Fruit fly (Drosophila melanogaster): ENCODE data around the gene ase.
A peak's percentile ranks its signal among the peaks of the same experiment; 100 is the strongest.

ase gene

dm6 chrX:493445-494190 lies 33.1 kb downstream of the ase start, which contains the start of gene CG17896 (continued):
- TF ChIP-seq tin (GFP tag; optimal IDR thresholded peaks at IDR 0.05) (peak; percentile 96), fu2 (GFP tag; optimal IDR thresholded peaks at IDR 0.05) (peak; percentile 99), pzg (GFP tag; optimal IDR thresholded peaks at IDR 0.05) (peak; percentile 43), Dek (tag; optimal IDR thresholded peaks at IDR 0.05) (peak; percentile 99), mld (GFP tag; IDR thresholded peaks at IDR 0.05; ENCODE audit: partially characterized antibody) (no peak), CG11247 (GFP tag; IDR thresholded peaks at IDR 0.05) (peak; percentile 98), Gug (GFP tag; IDR thresholded peaks at IDR 0.05) (peak; percentile 99), ash1 (GFP tag; optimal IDR thresholded peaks at IDR 0.05) (peak; percentile 93), tx (GFP tag; optimal IDR thresholded peaks at IDR 0.05) (peak; percentile 98), B-H2 (GFP tag; optimal IDR thresholded peaks at IDR 0.05) (peak; percentile 84), CG16779 (GFP tag; IDR thresholded peaks at IDR 0.05) (peak; percentile 99), CoRest (tag; optimal IDR thresholded peaks at IDR 0.05) (peak; percentile 98), Lhr (GFP tag; optimal IDR thresholded peaks at IDR 0.05) (peak; percentile 80), CG34224 (GFP tag; IDR thresholded peaks at IDR 0.05; ENCODE audit: partially characterized antibody) (no peak), Nf-YA (GFP tag; IDR thresholded peaks at IDR 0.05) (peak; percentile 91), prd (optimal IDR thresholded peaks at IDR 0.05) (no peak), prd (GFP tag; IDR thresholded peaks at IDR 0.05) (peak; percentile 99), CG10267 (tag; optimal IDR thresholded peaks at IDR 0.05) (peak; percentile 87), CG17912 (GFP tag; optimal IDR thresholded peaks at IDR 0.05) (peak; percentile 50), ci (GFP tag; IDR thresholded peaks at IDR 0.05) (peak; percentile 97), CG32532 (GFP tag; IDR thresholded peaks at IDR 0.05) (peak; percentile 100), Ptx1 (GFP tag; IDR thresholded peaks at IDR 0.05) (peak; percentile 98), pfk (GFP tag; optimal IDR thresholded peaks at IDR 0.05) (peak; percentile 2), z (GFP tag; IDR thresholded peaks at IDR 0.05) (peak; percentile 72; the same call in 1 of the 3 replicates), oc (tag; optimal IDR thresholded peaks at IDR 0.05) (peak; percentile 95), CG17829 (tag; optimal IDR thresholded peaks at IDR 0.05) (peak; percentile 94), kay (GFP tag; optimal IDR thresholded peaks at IDR 0.05) (peak; percentile 94), CG9727 (GFP tag; optimal IDR thresholded peaks at IDR 0.05) (peak; percentile 96), Bgb (GFP tag; IDR thresholded peaks at IDR 0.05; ENCODE audit: partially characterized antibody) (no peak; the same call in 1 of the 2 replicates), az2 (GFP tag; optimal IDR thresholded peaks at IDR 0.05) (peak; percentile 94), nom (GFP tag; optimal IDR thresholded peaks at IDR 0.05) (peak; percentile 89), tll (GFP tag; optimal IDR thresholded peaks at IDR 0.05) (no peak), Atf-2 (GFP tag; optimal IDR thresholded peaks at IDR 0.05) (peak; percentile 98), lmd (GFP tag; IDR thresholded peaks at IDR 0.05) (peak; percentile 99), Antp (GFP tag; optimal IDR thresholded peaks at IDR 0.05) (peak; percentile 99), sob (GFP tag; IDR thresholded peaks at IDR 0.05) (peak; percentile 99), mirr (GFP tag; optimal IDR thresholded peaks at IDR 0.05) (peak; percentile 98), CG31441 (GFP tag; IDR thresholded peaks at IDR 0.05) (peak; percentile 92), Hmr (GFP tag; optimal IDR thresholded peaks at IDR 0.05) (peak; percentile 99), Fer2 (tag; optimal IDR thresholded peaks at IDR 0.05) (peak; percentile 92), h (optimal IDR thresholded peaks at IDR 0.05) (no peak), dm (GFP tag; optimal IDR thresholded peaks at IDR 0.05) (peak; percentile 96), dmrt11E (tag; optimal IDR thresholded peaks at IDR 0.05) (peak; percentile 72), Pdp1 (GFP tag; optimal IDR thresholded peaks at IDR 0.05) (peak; percentile 97 to 99), ara (GFP tag; IDR thresholded peaks at IDR 0.05) (peak; percentile 96), CG4360 (GFP tag; IDR thresholded peaks at IDR 0.05) (peak; percentile 74), CG7928 (GFP tag; optimal IDR thresholded peaks at IDR 0.05) (peak; percentile 83), Vsx1 (GFP tag; optimal IDR thresholded peaks at IDR 0.05) (peak; percentile 91), Oli (tag; optimal IDR thresholded peaks at IDR 0.05) (peak; percentile 97)

Data from whole organism, embryonic.